Worm (Caenorhabditis elegans) whole organism, L2 larva: ENCODE results near the gene ZK1320.5.

Experiments used
- F13H6.1 ChIP-seq: sonication (generic microtip); optimal IDR thresholded peaks from 2 replicates; lab custom pipeline; 2016; ENCODE audit warnings: missing genetic modification characterization, missing compliant biosample characterization
- aly-2 ChIP-seq: fragments of 150-350 bp; optimal IDR thresholded peaks from 2 replicates; lab custom pipeline; 2014; ENCODE audit warnings: missing biosample characterization, missing genetic modification characterization
- ama-1 ChIP-seq: fragments of 150-350 bp; optimal IDR thresholded peaks from 2 replicates; lab custom pipeline; 2018; ENCODE audit warnings: inconsistent platforms
- fos-1 ChIP-seq: fragments of 150-350 bp; optimal IDR thresholded peaks from 2 replicates; lab custom pipeline; 2014; ENCODE audit warnings: missing biosample characterization, missing genetic modification characterization
- lsy-2 ChIP-seq, 2 experiments: fragments of 150-350 bp in 1 of 2; sonication (generic microtip) in 1 of 2; optimal IDR thresholded peaks; 2 replicates each; lab custom pipeline; 2014 to 2017; ENCODE audit warnings: missing biosample characterization in 2 of 2, missing genetic modification characterization in 2 of 2
- mab-5 ChIP-seq: fragments of 150-350 bp; optimal IDR thresholded peaks from 2 replicates; lab custom pipeline; 2014; ENCODE audit warnings: missing biosample characterization, missing genetic modification characterization
- sma-3 ChIP-seq: sonication (generic microtip); optimal IDR thresholded peaks from 2 replicates; lab custom pipeline; 2016; ENCODE audit warnings: missing genetic modification reagents, missing genetic modification characterization, missing compliant biosample characterization
- unc-39 ChIP-seq: fragments of 150-350 bp; optimal IDR thresholded peaks from 2 replicates; lab custom pipeline; 2014; ENCODE audit warnings: missing biosample characterization, missing genetic modification characterization

- TF ChIP-seq aly-2 (tag; lab: Kevin White, UChicago) (no peak), unc-39 (no peak), fos-1 (tag; lab: Kevin White, UChicago) (peak; percentile 23), lsy-2 (tag; optimal IDR thresholded peaks at IDR 0.05; lab: Kevin White, UChicago) (peak in 1 of 2 experiments; percentile 55), sma-3 (no peak), F13H6.1 (tag; lab: Kevin White, UChicago) (no peak), mab-5 (tag; lab: Kevin White, UChicago) (no peak), ama-1 (lab: Kevin White, UChicago) (no peak)
Measured at ce11 chrII:9624110-9624695, 41.3 kb downstream of the ZK1320.5 start, which contains the start of the genes dnj-20 and ZK1307.8.
